Fruit fly (Drosophila melanogaster): ENCODE results near the gene CG14104.

dm6 chr3L:19845907-19846301 is 38.9 kb upstream of the CG14104 start:
- TF ChIP-seq pan (optimal IDR thresholded peaks at IDR 0.05), result no peak
- no peak for TF ChIP-seq EcR (GFP tag; optimal IDR thresholded peaks at IDR 0.05)
- TF ChIP-seq psq (optimal IDR thresholded peaks at IDR 0.05), result no peak
- TF ChIP-seq usp (GFP tag; optimal IDR thresholded peaks at IDR 0.05), result no peak
